Worm (Caenorhabditis elegans) whole organism, young adult: ENCODE data around the gene F19G12.9.

Experiments used
- B0035.1 ChIP-seq: sonication (generic microtip); optimal IDR thresholded peaks from 2 replicates; lab custom pipeline; 2016; ENCODE audit warnings: missing genetic modification characterization, mild to moderate bottlenecking, missing compliant biosample characterization, missing genotype, missing genetic modification reagents
- B0261.1 ChIP-seq: sonication (generic microtip); optimal IDR thresholded peaks from 2 replicates; lab custom pipeline; 2016; ENCODE audit warnings: mild to moderate bottlenecking, missing genetic modification characterization, moderate library complexity, missing compliant biosample characterization
- B0336.3 ChIP-seq: fragments of 200-800 bp; sonication (Bioruptor generic); IDR thresholded peaks from 2 replicates; pipeline ENCODE4 v1.3.6; 2022; ENCODE audit warnings: missing genetic modification characterization, missing compliant biosample characterization
- C06A6.2 ChIP-seq: fragments of 200-800 bp; sonication (Bioruptor generic); conservative IDR thresholded peaks from 2 replicates; pipeline ENCODE4 v1.3.6; 2022; ENCODE audit warnings: missing genetic modification characterization, missing compliant biosample characterization
- F22D6.2 ChIP-seq: sonication (generic microtip); optimal IDR thresholded peaks from 2 replicates; lab custom pipeline; 2016; ENCODE audit warnings: mild to moderate bottlenecking, missing genetic modification characterization, missing compliant biosample characterization
- F37B4.10 ChIP-seq: fragments of 200-800 bp; sonication (Bioruptor generic); IDR thresholded peaks from 2 replicates; pipeline ENCODE4 v1.3.6; 2022; ENCODE audit warnings: missing genetic modification characterization, missing compliant biosample characterization
- F39B2.1 ChIP-seq: fragments of 200-800 bp; sonication (Bioruptor generic); IDR thresholded peaks from 2 replicates; pipeline ENCODE4 v1.3.6; 2022; ENCODE audit warnings: missing genetic modification reagents, missing genetic modification characterization, missing compliant biosample characterization
- K11D2.4 ChIP-seq: fragments of 200-800 bp; sonication (Bioruptor generic); IDR thresholded peaks from 2 replicates; pipeline ENCODE4 v1.3.6; 2022; ENCODE audit warnings: missing genetic modification reagents, missing genetic modification characterization, missing compliant biosample characterization
- Y53G8AR.9 ChIP-seq: fragments of 200-800 bp; sonication (Bioruptor generic); conservative IDR thresholded peaks from 2 replicates; pipeline ENCODE4 v1.3.6; 2022; ENCODE audit warnings: missing genetic modification reagents, missing genetic modification characterization, missing compliant biosample characterization
- ZK185.1 ChIP-seq: sonication (generic microtip); optimal IDR thresholded peaks from 2 replicates; lab custom pipeline; 2016; ENCODE audit warnings: mild to moderate bottlenecking, missing genetic modification characterization, missing compliant biosample characterization; ENCODE audit not compliant: poor library complexity, severe bottlenecking
- ama-1 ChIP-seq, 3 experiments: fragments of 150-350 bp in 1 of 3; sonication (generic microtip) in 2 of 3; optimal IDR thresholded peaks; 2 replicates each; lab custom pipeline; 2014 to 2018; ENCODE audit warnings: missing biosample characterization in 2 of 3, missing genetic modification characterization in 2 of 3, missing genetic modification reagents in 2 of 3
- attf-3 ChIP-seq: fragments of 200-800 bp; sonication (Bioruptor generic); conservative IDR thresholded peaks from 2 replicates; pipeline ENCODE4 v1.3.6; 2022; ENCODE audit warnings: missing genetic modification reagents, missing genetic modification characterization, missing compliant biosample characterization
- attf-5 ChIP-seq: fragments of 200-800 bp; sonication (Bioruptor generic); optimal IDR thresholded peaks from 2 replicates; lab custom pipeline; 2018; ENCODE audit warnings: mild to moderate bottlenecking, missing genetic modification characterization, missing compliant biosample characterization
- attf-6 ChIP-seq: fragments of 200-800 bp; sonication (Bioruptor generic); IDR thresholded peaks from 2 replicates; pipeline ENCODE4 v1.3.6; 2022; ENCODE audit warnings: missing genetic modification reagents, missing genetic modification characterization, missing compliant biosample characterization
- bed-1 ChIP-seq: fragments of 200-800 bp; sonication (Bioruptor generic); IDR thresholded peaks from 2 replicates; pipeline ENCODE4 v1.3.6; 2022; ENCODE audit warnings: missing genetic modification reagents, missing genetic modification characterization, missing compliant biosample characterization
- ccch-3 ChIP-seq: fragments of 200-800 bp; sonication (Bioruptor generic); optimal IDR thresholded peaks from 2 replicates; lab custom pipeline; 2018; ENCODE audit warnings: mild to moderate bottlenecking, missing genetic modification characterization, missing compliant biosample characterization
- cebp-1 ChIP-seq, 2 experiments: fragments of 200-800 bp in 1 of 2; sonication (Bioruptor generic) in 1 of 2; sonication (generic microtip) in 1 of 2; IDR thresholded peaks in 1 of 2; optimal IDR thresholded peaks in 1 of 2; 2 replicates each; pipeline versions ENCODE4 v1.3.6 to Lab custom; 2017 to 2022; ENCODE audit warnings: missing compliant biosample characterization in 2 of 2, missing genetic modification characterization in 2 of 2, mild to moderate bottlenecking in 1 of 2, missing genetic modification reagents in 1 of 2, moderate library complexity in 1 of 2
- ceh-40 ChIP-seq: fragments of 200-800 bp; sonication (Bioruptor generic); IDR thresholded peaks from 2 replicates; pipeline ENCODE4 v1.3.6; 2022; ENCODE audit warnings: missing genetic modification characterization, missing compliant biosample characterization
- ceh-79 ChIP-seq: sonication (generic microtip); optimal IDR thresholded peaks from 2 replicates; lab custom pipeline; 2017; ENCODE audit warnings: mild to moderate bottlenecking, missing genetic modification characterization, missing compliant biosample characterization
- dox-1 ChIP-seq: fragments of 200-800 bp; sonication (Bioruptor generic); IDR thresholded peaks from 2 replicates; pipeline ENCODE4 v1.3.6; 2022; ENCODE audit warnings: missing genetic modification reagents, missing genetic modification characterization, missing compliant biosample characterization
- egl-18 ChIP-seq: fragments of 200-800 bp; sonication (Bioruptor generic); IDR thresholded peaks from 2 replicates; pipeline ENCODE4 v1.3.6; 2022; ENCODE audit warnings: missing genetic modification reagents, missing genetic modification characterization, missing compliant biosample characterization
- egrh-3 ChIP-seq: fragments of 200-800 bp; sonication (Bioruptor generic); IDR thresholded peaks from 2 replicates; pipeline ENCODE4 v1.3.6; 2022; ENCODE audit warnings: missing genetic modification reagents, missing genetic modification characterization, missing compliant biosample characterization
- ets-4 ChIP-seq: fragments of 200-800 bp; sonication (Bioruptor generic); optimal IDR thresholded peaks from 2 replicates; lab custom pipeline; 2018; ENCODE audit warnings: mild to moderate bottlenecking, missing genetic modification characterization, missing compliant biosample characterization
- hlh-12 ChIP-seq: sonication (generic microtip); optimal IDR thresholded peaks from 2 replicates; lab custom pipeline; 2016; ENCODE audit warnings: missing genetic modification characterization, missing compliant biosample characterization
- hmg-1.2 ChIP-seq: fragments of 200-800 bp; sonication (Bioruptor generic); IDR thresholded peaks from 2 replicates; pipeline ENCODE4 v1.3.6; 2022; ENCODE audit warnings: missing genetic modification reagents, missing genetic modification characterization, missing compliant biosample characterization
- hmg-20 ChIP-seq: fragments of 200-800 bp; sonication (Bioruptor generic); IDR thresholded peaks from 2 replicates; pipeline ENCODE4 v1.3.6; 2022; ENCODE audit warnings: missing genetic modification reagents, missing genetic modification characterization, missing compliant biosample characterization
- hsf-1 ChIP-seq: fragments of 200-800 bp; sonication (Bioruptor generic); IDR thresholded peaks from 2 replicates; pipeline ENCODE4 v1.3.6; 2022; ENCODE audit warnings: missing genetic modification reagents, missing genetic modification characterization, missing compliant biosample characterization
- lin-35 ChIP-seq, 3 experiments: fragments of 150-350 bp in 2 of 3; sonication (generic microtip) in 1 of 3; optimal IDR thresholded peaks; 2 replicates each; lab custom pipeline; 2014 to 2018; ENCODE audit warnings: missing biosample characterization in 3 of 3, missing genetic modification characterization in 3 of 3, missing genetic modification reagents in 3 of 3
- lin-40 ChIP-seq: sonication (generic microtip); optimal IDR thresholded peaks from 2 replicates; lab custom pipeline; 2016; ENCODE audit warnings: missing genetic modification characterization, mild to moderate bottlenecking, missing compliant biosample characterization, missing genotype, missing genetic modification reagents
- lir-1 ChIP-seq: fragments of 200-800 bp; sonication (Bioruptor generic); conservative IDR thresholded peaks from 2 replicates; pipeline ENCODE4 v1.3.6; 2022; ENCODE audit warnings: missing genetic modification reagents, missing genetic modification characterization, missing compliant biosample characterization
- madf-10 ChIP-seq: sonication (generic microtip); optimal IDR thresholded peaks from 2 replicates; lab custom pipeline; 2016; ENCODE audit warnings: mild to moderate bottlenecking, missing genetic modification characterization, missing compliant biosample characterization
- madf-6 ChIP-seq: fragments of 200-800 bp; sonication (Bioruptor generic); IDR thresholded peaks from 2 replicates; pipeline ENCODE4 v1.3.6; 2022; ENCODE audit warnings: missing genetic modification reagents, missing genetic modification characterization, missing compliant biosample characterization
- mel-28 ChIP-seq: sonication (generic microtip); optimal IDR thresholded peaks from 2 replicates; lab custom pipeline; 2016; ENCODE audit warnings: borderline replicate concordance, mild to moderate bottlenecking, missing genetic modification characterization, missing compliant biosample characterization
- mxl-1 ChIP-seq: sonication (generic microtip); optimal IDR thresholded peaks from 2 replicates; lab custom pipeline; 2016; ENCODE audit warnings: missing genetic modification characterization, missing compliant biosample characterization
- nhr-27 ChIP-seq: fragments of 200-800 bp; sonication (Bioruptor generic); optimal IDR thresholded peaks from 2 replicates; lab custom pipeline; 2018; ENCODE audit warnings: mild to moderate bottlenecking, missing genetic modification characterization, moderate library complexity, missing compliant biosample characterization
- pbrm-1 ChIP-seq: fragments of 200-800 bp; sonication (Bioruptor generic); IDR thresholded peaks from 2 replicates; pipeline ENCODE4 v1.3.6; 2022; ENCODE audit warnings: missing genetic modification reagents, missing genetic modification characterization, missing compliant biosample characterization
- rcor-1 ChIP-seq: fragments of 200-800 bp; sonication (Bioruptor generic); IDR thresholded peaks from 2 replicates; pipeline ENCODE4 v1.3.6; 2022; ENCODE audit warnings: missing genetic modification reagents, missing genetic modification characterization, missing compliant biosample characterization
- tlf-1 ChIP-seq: fragments of 200-800 bp; sonication (Bioruptor generic); optimal IDR thresholded peaks from 2 replicates; lab custom pipeline; 2018; ENCODE audit warnings: mild to moderate bottlenecking, missing genetic modification characterization, missing compliant biosample characterization
- zfh-2 ChIP-seq: fragments of 200-800 bp; sonication (Bioruptor generic); conservative IDR thresholded peaks from 2 replicates; pipeline ENCODE4 v1.3.6; 2022; ENCODE audit warnings: missing genetic modification reagents, missing genetic modification characterization, missing compliant biosample characterization

Gene F19G12.9

ce11 chrX:1438925-1439324 is 19.9 kb downstream of the F19G12.9 start:
- TF ChIP-seq lin-35 (GFP tag; optimal IDR thresholded peaks at IDR 0.05; lab: Kevin White, UChicago) (peak in 1 of 3 experiments; percentile 25), dox-1 (GFP tag; lab: Robert Waterston, UW) (0 out of 2 replicates have a peak, but pooled peaks have one; percentile 8), hmg-20 (no peak), cebp-1 (GFP tag; IDR thresholded peaks at IDR 0.05; lab: Robert Waterston, UW) (no peak), cebp-1 (tag; optimal IDR thresholded peaks at IDR 0.05; lab: Kevin White, UChicago) (peak; percentile 24)
- TF ChIP-seq, all 124 proteins: peak for 3

- TF ChIP-seq attf-6 (GFP tag; lab: Robert Waterston, UW): no peak
- no peak for TF ChIP-seq madf-6
- no peak for TF ChIP-seq rcor-1
- TF ChIP-seq K11D2.4 (GFP tag; lab: Robert Waterston, UW): no peak
- TF ChIP-seq B0035.1 (tag; lab: Kevin White, UChicago): no peak
- TF ChIP-seq mel-28 (tag; lab: Kevin White, UChicago): no peak
- no peak for TF ChIP-seq egl-18
- TF ChIP-seq ceh-79 (tag; lab: Kevin White, UChicago): no peak
- no peak for TF ChIP-seq Y53G8AR.9 (GFP tag; lab: Robert Waterston, UW)
- no peak for TF ChIP-seq C06A6.2 (GFP tag; lab: Robert Waterston, UW)
- TF ChIP-seq nhr-27 (tag; lab: Kevin White, UChicago): no peak
- TF ChIP-seq ccch-3 (GFP tag; lab: Kevin White, UChicago): no peak
- no peak for TF ChIP-seq madf-10 (tag; lab: Kevin White, UChicago)
- no peak for TF ChIP-seq attf-3 (GFP tag; lab: Robert Waterston, UW)
- no peak for TF ChIP-seq F37B4.10
- no peak for TF ChIP-seq bed-1 (GFP tag; lab: Robert Waterston, UW)
- no peak for TF ChIP-seq hlh-12 (tag; lab: Kevin White, UChicago)
- TF ChIP-seq attf-5 (GFP tag; lab: Kevin White, UChicago): no peak
Observed at ce11 chrX:1440161-1440560, 21.1 kb downstream of the F19G12.9 start, which contains the start of gene sedl-1. Gene sedl-1, minus strand, starts transcription at chrX:1440261.

ce11 chrX:1441602-1442183 is 22.7 kb downstream of the F19G12.9 start:
- peak; percentile 79 for TF ChIP-seq zfh-2 (GFP tag; lab: Robert Waterston, UW)
- TF ChIP-seq lir-1 (GFP tag; lab: Robert Waterston, UW): no peak
- TF ChIP-seq egrh-3: peak; percentile 79; the same call in 1 of the 2 replicates
- no peak for TF ChIP-seq ceh-40 (GFP tag; lab: Robert Waterston, UW)
- TF ChIP-seq mxl-1 (tag; lab: Kevin White, UChicago): no peak
- no peak for TF ChIP-seq attf-5 (GFP tag; lab: Kevin White, UChicago)
- TF ChIP-seq, all 124 proteins: peak for 2

DNA sequence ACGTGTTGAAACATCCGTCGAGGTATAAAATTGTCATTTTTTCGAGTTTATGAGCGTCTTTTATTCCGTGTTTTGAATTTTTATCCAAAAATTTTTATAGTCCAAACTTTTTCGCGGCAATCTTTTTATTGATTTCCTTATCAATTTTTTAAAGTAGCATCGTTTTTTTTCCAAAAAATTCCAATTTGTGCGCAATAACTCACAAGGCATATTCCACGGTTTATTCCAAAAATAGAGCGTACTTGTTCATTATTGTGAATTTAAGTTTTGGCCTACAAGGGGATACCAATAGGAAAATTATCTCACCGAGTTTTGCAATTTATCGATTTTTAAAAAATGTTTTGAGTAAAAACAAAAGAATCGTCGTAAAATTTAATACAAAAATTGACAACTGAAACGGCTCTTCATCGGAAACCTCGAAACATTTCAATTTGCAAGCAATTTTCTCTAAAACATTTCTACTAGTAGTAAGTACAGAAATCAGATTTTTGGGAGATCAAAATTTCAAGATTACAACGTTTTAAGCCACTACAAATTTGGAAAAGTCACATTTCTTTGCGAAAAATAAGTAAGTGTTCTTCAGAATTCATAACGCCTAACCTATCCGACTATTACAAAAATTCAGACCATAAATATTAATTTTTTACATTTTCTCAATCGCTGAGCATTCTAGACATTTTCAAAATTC is 24.7 kb downstream of the F19G12.9 start:
- TF ChIP-seq lin-35 (GFP tag; optimal IDR thresholded peaks at IDR 0.05; lab: Kevin White, UChicago) (peak in 1 of 3 experiments; percentile 53), lin-40 (tag; lab: Kevin White, UChicago) (peak; percentile 41), cebp-1 (GFP tag; IDR thresholded peaks at IDR 0.05; lab: Robert Waterston, UW) (no peak), cebp-1 (tag; optimal IDR thresholded peaks at IDR 0.05; lab: Kevin White, UChicago) (no peak), hmg-1.2 (GFP tag; lab: Robert Waterston, UW) (0 out of 2 replicates have a peak, but pooled peaks have one; percentile 9)

ce11 chrX:1445696-1446095 is 26.7 kb downstream of the F19G12.9 start:
- TF ChIP-seq hsf-1 (no peak), ama-1 (optimal IDR thresholded peaks at IDR 0.05; lab: Kevin White, UChicago) (peak; percentile 76), ama-1 (GFP tag; optimal IDR thresholded peaks at IDR 0.05; lab: Kevin White, UChicago) (no peak), ZK185.1 (tag; lab: Kevin White, UChicago) (peak; percentile 44), ets-4 (GFP tag; lab: Kevin White, UChicago) (no peak), F39B2.1 (GFP tag; lab: Robert Waterston, UW) (no peak), lin-40 (tag; lab: Kevin White, UChicago) (peak; percentile 22), pbrm-1 (GFP tag; lab: Robert Waterston, UW) (peak; percentile 31; the same call in 1 of the 2 replicates), tlf-1 (GFP tag; lab: Kevin White, UChicago) (peak; percentile 33), F22D6.2 (tag; lab: Kevin White, UChicago) (no peak), B0336.3 (peak; percentile 36; the same call in 1 of the 2 replicates), hmg-20 (0 out of 2 replicates have a peak, but pooled peaks have one; percentile 36), B0261.1 (tag; lab: Kevin White, UChicago) (no peak)
